Worm (Caenorhabditis elegans): ENCODE data around the gene gcc-1.

ce11 chrX:3156062-3156791, 3.5 kb upstream of the gcc-1 start:
- TF ChIP-seq ref-1 (GFP tag; conservative IDR thresholded peaks at IDR 0.05), result no peak
- TF ChIP-seq klf-2 (GFP tag; conservative IDR thresholded peaks at IDR 0.05), result no peak

Data from whole organism, midembryonic.